Fruit fly (Drosophila melanogaster) whole organism, embryonic: ENCODE measurements around the gene CG31871.

Experiments
- Ada2b ChIP-seq: fragments of 200-800 bp; sonication (Bioruptor generic); IDR thresholded peaks from 2 replicates; pipeline ENCODE4 v1.3.6; 2022; ENCODE audit warnings: missing biosample characterization, missing genetic modification characterization
- Adf1 ChIP-seq: fragments of 200-800 bp; sonication (Bioruptor generic); IDR thresholded peaks from 2 replicates; pipeline ENCODE4 v1.3.6; 2022; ENCODE audit warnings: missing biosample characterization, missing genetic modification characterization
- CG10209 ChIP-seq: fragments of 200-800 bp; sonication (Bioruptor generic); optimal IDR thresholded peaks from 3 replicates; lab custom pipeline; 2017; ENCODE audit warnings: missing biosample characterization, mild to moderate bottlenecking, missing genetic modification characterization, missing genetic modification reagents
- CG10565 ChIP-seq: fragments of 200-800 bp; sonication (Bioruptor generic); optimal IDR thresholded peaks from 3 replicates; lab custom pipeline; 2016; ENCODE audit warnings: missing biosample characterization, mild to moderate bottlenecking, missing genetic modification characterization
- CG11093 ChIP-seq: fragments of 200-800 bp; sonication (Bioruptor generic); IDR thresholded peaks from 3 replicates; pipeline ENCODE4 v1.3.6; 2022; ENCODE audit warnings: missing biosample characterization, missing genetic modification characterization
- CG11695 ChIP-seq: fragments of 200-800 bp; sonication (Bioruptor generic); IDR thresholded peaks from 3 replicates; pipeline ENCODE4 v1.3.6; 2022; ENCODE audit warnings: missing biosample characterization, missing genetic modification characterization
- CG12219 ChIP-seq: fragments of 200-800 bp; sonication (Bioruptor generic); optimal IDR thresholded peaks from 3 replicates; lab custom pipeline; 2018; ENCODE audit warnings: missing biosample characterization, mild to moderate bottlenecking, missing genetic modification characterization
- CG14860 ChIP-seq: fragments of 200-800 bp; sonication (Bioruptor generic); IDR thresholded peaks from 3 replicates; pipeline ENCODE4 v1.3.6; 2022; ENCODE audit warnings: missing biosample characterization, missing genetic modification characterization; ENCODE audit not compliant: partially characterized antibody
- CG1602 ChIP-seq: fragments of 200-800 bp; sonication (Bioruptor generic); optimal IDR thresholded peaks from 3 replicates; lab custom pipeline; 2016; ENCODE audit warnings: missing biosample characterization, missing genetic modification characterization
- CG16815 ChIP-seq: fragments of 200-800 bp; sonication (Bioruptor generic); optimal IDR thresholded peaks from 3 replicates; lab custom pipeline; 2017; ENCODE audit warnings: missing biosample characterization, mild to moderate bottlenecking, missing genetic modification characterization
- CG17912 ChIP-seq: fragments of 200-800 bp; sonication (Bioruptor generic); optimal IDR thresholded peaks from 2 replicates; lab custom pipeline; 2018; ENCODE audit warnings: missing biosample characterization, mild to moderate bottlenecking, missing genetic modification characterization
- CG18262 ChIP-seq: fragments of 200-800 bp; optimal IDR thresholded peaks from 3 replicates; lab custom pipeline; 2019; ENCODE audit warnings: missing biosample characterization, mild to moderate bottlenecking, missing genetic modification characterization, moderate library complexity
- CG18764 ChIP-seq: fragments of 200-800 bp; sonication (Bioruptor generic); optimal IDR thresholded peaks from 3 replicates; lab custom pipeline; 2016; ENCODE audit warnings: missing biosample characterization, missing genetic modification characterization
- CG2712 ChIP-seq: fragments of 200-800 bp; optimal IDR thresholded peaks from 3 replicates; lab custom pipeline; 2019; ENCODE audit warnings: missing biosample characterization, mild to moderate bottlenecking, missing genetic modification characterization, moderate library complexity
- CG32532 ChIP-seq: fragments of 200-800 bp; sonication (Bioruptor generic); IDR thresholded peaks from 2 replicates; pipeline ENCODE4 v1.3.6; 2022; ENCODE audit warnings: missing biosample characterization, missing genetic modification characterization
- CG3995 ChIP-seq: fragments of 200-800 bp; sonication (Bioruptor generic); optimal IDR thresholded peaks from 3 replicates; lab custom pipeline; 2016; ENCODE audit warnings: missing biosample characterization, missing genetic modification characterization
- CG4328 ChIP-seq: fragments of 200-800 bp; sonication (Bioruptor generic); optimal IDR thresholded peaks from 3 replicates; lab custom pipeline; 2017; ENCODE audit warnings: missing biosample characterization, missing genetic modification reagents, missing genetic modification characterization
- CG4360 ChIP-seq: fragments of 200-800 bp; sonication (Bioruptor generic); IDR thresholded peaks from 2 replicates; pipeline ENCODE4 v1.3.6; 2022; ENCODE audit warnings: missing biosample characterization, missing genetic modification characterization
- CG43689 ChIP-seq: fragments of 200-800 bp; sonication (Bioruptor generic); IDR thresholded peaks from 2 replicates; pipeline ENCODE4 v1.3.6; 2022; ENCODE audit warnings: missing biosample characterization, missing genetic modification characterization
- CG7745 ChIP-seq: fragments of 200-800 bp; sonication (Bioruptor generic); optimal IDR thresholded peaks from 2 replicates; lab custom pipeline; 2018; ENCODE audit warnings: missing biosample characterization, mild to moderate bottlenecking, missing genetic modification characterization, moderate library complexity
- CG7839 ChIP-seq: fragments of 200-800 bp; sonication (Bioruptor generic); optimal IDR thresholded peaks from 3 replicates; lab custom pipeline; 2018; ENCODE audit warnings: missing biosample characterization, mild to moderate bottlenecking, missing genetic modification characterization, moderate library complexity
- CG8281 ChIP-seq: fragments of 200-800 bp; sonication (Bioruptor generic); optimal IDR thresholded peaks from 2 replicates; lab custom pipeline; 2018; ENCODE audit warnings: missing biosample characterization, mild to moderate bottlenecking, missing genetic modification characterization, moderate library complexity
- CG8359 ChIP-seq: fragments of 200-800 bp; sonication (Bioruptor generic); optimal IDR thresholded peaks from 2 replicates; lab custom pipeline; 2017; ENCODE audit warnings: missing biosample characterization, mild to moderate bottlenecking, missing genetic modification characterization, borderline replicate concordance
- CG9876 ChIP-seq: fragments of 200-800 bp; sonication (Bioruptor generic); optimal IDR thresholded peaks from 2 replicates; lab custom pipeline; 2016; ENCODE audit warnings: missing biosample characterization, missing genetic modification characterization
- Dref ChIP-seq: fragments of 200-800 bp; sonication (Bioruptor generic); IDR thresholded peaks from 2 replicates; pipeline ENCODE4 v1.3.6; 2022; ENCODE audit warnings: missing biosample characterization, missing genetic modification characterization
- Fer3 ChIP-seq: fragments of 200-800 bp; sonication (Bioruptor generic); optimal IDR thresholded peaks from 2 replicates; lab custom pipeline; 2018; ENCODE audit warnings: missing biosample characterization, mild to moderate bottlenecking, missing genetic modification characterization, moderate library complexity
- MESR4 ChIP-seq: fragments of 200-800 bp; sonication (Bioruptor generic); optimal IDR thresholded peaks from 2 replicates; lab custom pipeline; 2018; ENCODE audit warnings: missing biosample characterization, mild to moderate bottlenecking, missing genetic modification characterization, moderate library complexity
- Rx ChIP-seq: fragments of 200-800 bp; sonication (Bioruptor generic); IDR thresholded peaks from 2 replicates; pipeline ENCODE4 v1.3.6; 2022; ENCODE audit warnings: missing biosample characterization, missing genetic modification characterization
- Side ChIP-seq: fragments of 200-800 bp; sonication (Bioruptor generic); optimal IDR thresholded peaks from 2 replicates; lab custom pipeline; 2016; ENCODE audit warnings: missing biosample characterization, missing genetic modification characterization
- Six4 ChIP-seq: fragments of 200-800 bp; sonication (Bioruptor generic); optimal IDR thresholded peaks from 2 replicates; lab custom pipeline; 2016; ENCODE audit warnings: missing biosample characterization, missing genetic modification characterization
- Sox102F ChIP-seq: fragments of 200-800 bp; sonication (Bioruptor generic); optimal IDR thresholded peaks from 2 replicates; lab custom pipeline; 2018; ENCODE audit warnings: missing biosample characterization, mild to moderate bottlenecking, missing genetic modification characterization, moderate library complexity
- Sry-β ChIP-seq: fragments of 200-800 bp; sonication (Bioruptor generic); optimal IDR thresholded peaks from 2 replicates; lab custom pipeline; 2018; ENCODE audit warnings: missing biosample characterization, mild to moderate bottlenecking, missing genetic modification characterization, moderate library complexity
- Sry-δ ChIP-seq: fragments of 200-800 bp; sonication (Bioruptor generic); optimal IDR thresholded peaks from 2 replicates; lab custom pipeline; 2016; ENCODE audit warnings: missing biosample characterization, missing genetic modification characterization
- abd-A ChIP-seq: fragments of 200-800 bp; sonication (Bioruptor generic); optimal IDR thresholded peaks from 3 replicates; lab custom pipeline; 2019; ENCODE audit warnings: missing biosample characterization, mild to moderate bottlenecking, missing genetic modification characterization, moderate library complexity
- ac ChIP-seq: fragments of 200-800 bp; sonication (Bioruptor generic); optimal IDR thresholded peaks from 3 replicates; lab custom pipeline; 2017; ENCODE audit warnings: missing biosample characterization, mild to moderate bottlenecking, missing genetic modification characterization
- br ChIP-seq: fragments of >200 bp; optimal IDR thresholded peaks from 2 replicates; lab custom pipeline; 2017
- chif ChIP-seq, 2 experiments: fragments of 200-800 bp; sonication (Bioruptor generic); optimal IDR thresholded peaks; 3 replicates each; lab custom pipeline; 2016; ENCODE audit warnings: missing biosample characterization in 2 of 2, missing genetic modification characterization in 2 of 2
- croc ChIP-seq: fragments of 200-800 bp; sonication (Bioruptor generic); conservative IDR thresholded peaks from 3 replicates; pipeline ENCODE4 v1.3.6; 2022; ENCODE audit warnings: missing biosample characterization, missing genetic modification characterization
- dmrt11E ChIP-seq: fragments of 200-800 bp; sonication (Bioruptor generic); optimal IDR thresholded peaks from 3 replicates; lab custom pipeline; 2018; ENCODE audit warnings: missing biosample characterization, mild to moderate bottlenecking, missing genetic modification characterization, moderate library complexity
- dmrt99B ChIP-seq: fragments of 200-800 bp; sonication (Bioruptor generic); optimal IDR thresholded peaks from 2 replicates; lab custom pipeline; 2018; ENCODE audit warnings: missing biosample characterization, mild to moderate bottlenecking, missing genetic modification characterization, moderate library complexity
- dpn ChIP-seq, 2 experiments: fragments of 200-800 bp; sonication (Bioruptor generic); optimal IDR thresholded peaks; 3 replicates each; lab custom pipeline; 2016; ENCODE audit warnings: missing biosample characterization in 2 of 2, missing genetic modification characterization in 2 of 2
- ewg ChIP-seq: fragments of 200-800 bp; sonication (Bioruptor generic); optimal IDR thresholded peaks from 3 replicates; lab custom pipeline; 2017; ENCODE audit warnings: mild to moderate bottlenecking, missing biosample characterization, missing genetic modification reagents, missing genetic modification characterization
- fd3F ChIP-seq: fragments of 200-800 bp; sonication (Bioruptor generic); optimal IDR thresholded peaks from 2 replicates; lab custom pipeline; 2018; ENCODE audit warnings: missing biosample characterization, mild to moderate bottlenecking, missing genetic modification characterization, moderate library complexity
- insv ChIP-seq, 2 experiments: fragments of 200-800 bp; sonication (Bioruptor generic); optimal IDR thresholded peaks; 3 replicates each; lab custom pipeline; 2016 to 2018; ENCODE audit warnings: missing biosample characterization in 2 of 2, missing genetic modification characterization in 2 of 2
- knrl ChIP-seq: fragments of 200-800 bp; sonication (Bioruptor generic); IDR thresholded peaks from 3 replicates; pipeline ENCODE4 v1.3.6; 2022; ENCODE audit warnings: missing biosample characterization, missing genetic modification characterization; ENCODE audit not compliant: partially characterized antibody
- pho ChIP-seq: fragments of 200-800 bp; sonication (Bioruptor generic); optimal IDR thresholded peaks from 2 replicates; lab custom pipeline; 2016; ENCODE audit warnings: missing biosample characterization, missing genetic modification characterization
- pita ChIP-seq: fragments of 200-800 bp; sonication (Bioruptor generic); optimal IDR thresholded peaks from 2 replicates; lab custom pipeline; 2017; ENCODE audit warnings: missing biosample characterization, mild to moderate bottlenecking, missing genetic modification characterization
- sens ChIP-seq: fragments of 200-800 bp; sonication (Bioruptor generic); peaks from one replicate; lab custom pipeline; 2016; ENCODE audit warnings: missing biosample characterization, missing genetic modification characterization
- sqz ChIP-seq: fragments of 200-800 bp; sonication (Bioruptor generic); optimal IDR thresholded peaks from 3 replicates; lab custom pipeline; 2018; ENCODE audit warnings: missing biosample characterization, mild to moderate bottlenecking, missing genetic modification characterization
- toy ChIP-seq: fragments of 200-800 bp; sonication (Bioruptor generic); IDR thresholded peaks from 2 replicates; pipeline ENCODE4 v1.3.6; 2022; ENCODE audit warnings: missing biosample characterization, missing genetic modification characterization
- vfl ChIP-seq: fragments of 200-800 bp; sonication (Bioruptor generic); optimal IDR thresholded peaks from 2 replicates; lab custom pipeline; 2016; ENCODE audit warnings: missing biosample characterization, missing genetic modification characterization
- wor ChIP-seq: fragments of 200-800 bp; sonication (Bioruptor generic); IDR thresholded peaks from 2 replicates; pipeline ENCODE4 v1.3.6; 2022; ENCODE audit warnings: missing biosample characterization, missing genetic modification characterization

Gene CG31871

DNA sequence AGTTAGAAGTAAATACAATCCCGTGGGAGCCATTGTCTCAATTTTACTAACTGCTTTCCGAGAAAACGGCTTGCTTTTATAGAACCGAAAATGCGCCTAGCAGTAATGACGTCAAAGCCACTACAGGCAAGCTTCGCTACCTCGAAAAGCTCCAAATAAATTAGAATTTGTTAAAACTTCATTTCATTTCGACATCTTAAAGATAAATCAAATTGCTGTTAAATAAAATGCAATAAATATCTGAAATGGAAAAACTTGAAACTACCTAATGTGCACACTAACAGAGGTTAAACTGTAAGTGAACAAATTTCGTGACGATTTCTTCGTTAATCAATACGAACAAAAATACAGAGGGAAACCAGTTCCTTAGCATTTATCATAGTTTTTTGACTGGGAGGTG is 36.1 kb downstream of the CG31871 start, which contains the start of gene CG7300 (continued):
- peak; percentile 22 for TF ChIP-seq CG1602 (GFP tag; lab: Kevin White, UChicago)
- TF ChIP-seq insv (GFP tag; optimal IDR thresholded peaks at IDR 0.05; lab: Kevin White, UChicago) = no peak
- peak; percentile 80 for TF ChIP-seq sens (GFP tag; lab: Kevin White, UChicago)
- no peak for TF ChIP-seq CG8281 (tag; lab: Kevin White, UChicago)
- TF ChIP-seq Six4 (GFP tag; lab: Kevin White, UChicago) = no peak
- peak; percentile 54 for TF ChIP-seq fd3F
- TF ChIP-seq br (lab: Kevin White, UChicago) = no peak
- TF ChIP-seq croc (GFP tag; lab: Robert Waterston, UW) = no peak; the same call in 2 of the 3 replicates
- peak; percentile 31 for TF ChIP-seq CG10209 (GFP tag; lab: Kevin White, UChicago)
- peak; percentile 45 to 52 for TF ChIP-seq dpn (GFP tag; optimal IDR thresholded peaks at IDR 0.05; lab: Kevin White, UChicago)
- TF ChIP-seq ac (GFP tag; lab: Kevin White, UChicago) = no peak
- 0 out of 2 replicates have a peak, but pooled peaks have one; percentile 30 for TF ChIP-seq Adf1
- TF ChIP-seq dmrt99B = peak; percentile 56
- no peak for TF ChIP-seq CG14860 (GFP tag; lab: Robert Waterston, UW)
- no peak for TF ChIP-seq CG18764
- peak; percentile 74 for TF ChIP-seq CG7839
- no peak for TF ChIP-seq Sry-δ
- TF ChIP-seq wor (GFP tag; lab: Robert Waterston, UW) = no peak
- TF ChIP-seq Fer3 (tag; lab: Kevin White, UChicago) = peak; percentile 62
- TF ChIP-seq pho = peak; percentile 36
- TF ChIP-seq CG11093 (GFP tag; lab: Robert Waterston, UW) = no peak
- TF ChIP-seq CG9876 (GFP tag; lab: Kevin White, UChicago) = no peak
- TF ChIP-seq abd-A (tag; lab: Kevin White, UChicago) = no peak
- TF ChIP-seq sqz (GFP tag; lab: Kevin White, UChicago) = no peak
- no peak for TF ChIP-seq CG8359
- peak; percentile 23 for TF ChIP-seq CG12219 (GFP tag; lab: Kevin White, UChicago)
- no peak for TF ChIP-seq vfl
- no peak for TF ChIP-seq knrl (GFP tag; lab: Robert Waterston, UW)
- peak; percentile 64 for TF ChIP-seq Sox102F (GFP tag; lab: Kevin White, UChicago)
- TF ChIP-seq toy (GFP tag; lab: Robert Waterston, UW) = no peak
- no peak for TF ChIP-seq CG4328 (GFP tag; lab: Kevin White, UChicago)
- no peak for TF ChIP-seq Sry-β (GFP tag; lab: Kevin White, UChicago)
- TF ChIP-seq CG32532 (GFP tag; lab: Robert Waterston, UW) = peak; percentile 84
- no peak for TF ChIP-seq CG43689
- peak; percentile 24 for TF ChIP-seq dmrt11E (tag; lab: Kevin White, UChicago)
- TF ChIP-seq CG2712 (tag; lab: Kevin White, UChicago) = peak; percentile 63
- no peak for TF ChIP-seq Ada2b (GFP tag; lab: Robert Waterston, UW)
- TF ChIP-seq CG18262 = peak; percentile 59
- peak; percentile 69; the same call in 2 of the 3 replicates for TF ChIP-seq CG11695
- TF ChIP-seq CG3995 = no peak
- no peak for TF ChIP-seq MESR4 (GFP tag; lab: Kevin White, UChicago)
- TF ChIP-seq CG4360 (GFP tag; lab: Robert Waterston, UW) = no peak
- TF ChIP-seq CG17912 (GFP tag; lab: Kevin White, UChicago) = no peak
- no peak for TF ChIP-seq Dref (GFP tag; lab: Robert Waterston, UW)
- no peak for TF ChIP-seq pita (GFP tag; lab: Kevin White, UChicago)
- TF ChIP-seq chif (GFP tag; optimal IDR thresholded peaks at IDR 0.05; lab: Kevin White, UChicago) = peak; percentile 26 to 40
- peak; percentile 15 for TF ChIP-seq CG16815
- no peak for TF ChIP-seq ewg (GFP tag; lab: Kevin White, UChicago)
- no peak for TF ChIP-seq Side (GFP tag; lab: Kevin White, UChicago)
- no peak for TF ChIP-seq CG7745 (tag; lab: Kevin White, UChicago)
- TF ChIP-seq Rx (GFP tag; lab: Robert Waterston, UW) = no peak
- TF ChIP-seq CG10565 = no peak
